Worm (Caenorhabditis elegans) whole organism, L1 larva: ENCODE results near the gene fust-1.
A peak's percentile ranks its signal among the peaks of the same experiment; 100 is the strongest.

Source experiments
- C16A3.4 ChIP-seq: fragments of 150-350 bp; optimal IDR thresholded peaks from 2 replicates; lab custom pipeline; 2014; ENCODE audit warnings: missing biosample characterization, missing genetic modification characterization
- C34B4.2 ChIP-seq: sonication (generic microtip); optimal IDR thresholded peaks from 2 replicates; lab custom pipeline; 2017; ENCODE audit warnings: mild to moderate bottlenecking, missing genetic modification characterization, missing compliant biosample characterization
- Y116A8C.19 ChIP-seq: sonication (generic microtip); optimal IDR thresholded peaks from 2 replicates; lab custom pipeline; 2016; ENCODE audit warnings: missing compliant biosample characterization, missing genetic modification characterization, borderline replicate concordance
- aha-1 ChIP-seq: fragments of 150-350 bp; optimal IDR thresholded peaks from 2 replicates; lab custom pipeline; 2014; ENCODE audit warnings: missing biosample characterization, missing genetic modification characterization
- blmp-1 ChIP-seq: fragments of 150-350 bp; optimal IDR thresholded peaks from 2 replicates; lab custom pipeline; 2014; ENCODE audit warnings: missing biosample characterization, missing genetic modification characterization
- ceh-88 ChIP-seq: fragments of 200-800 bp; sonication (Bioruptor generic); IDR thresholded peaks from 2 replicates; pipeline ENCODE4 v1.3.6; 2022; ENCODE audit warnings: missing genetic modification characterization, missing compliant biosample characterization
- dsc-1 ChIP-seq: sonication (generic microtip); optimal IDR thresholded peaks from 2 replicates; lab custom pipeline; 2016; ENCODE audit warnings: mild to moderate bottlenecking, missing genetic modification characterization, missing compliant biosample characterization
- efl-3 ChIP-seq: fragments of 200-800 bp; sonication (Bioruptor generic); optimal IDR thresholded peaks from 2 replicates; lab custom pipeline; 2018; ENCODE audit warnings: mild to moderate bottlenecking, missing genetic modification characterization, missing compliant biosample characterization
- egl-13 ChIP-seq: sonication (generic microtip); optimal IDR thresholded peaks from 2 replicates; lab custom pipeline; 2016; ENCODE audit warnings: missing genotype, missing genetic modification reagents, missing genetic modification characterization, missing compliant biosample characterization
- egl-27 ChIP-seq, 2 experiments: fragments of 150-350 bp in 1 of 2; sonication (generic microtip); optimal IDR thresholded peaks; 3 replicates each; lab custom pipeline; 2017 to 2018; ENCODE audit warnings: missing biosample characterization in 2 of 2, missing genetic modification characterization in 2 of 2, missing genetic modification reagents in 2 of 2
- elt-3 ChIP-seq, 6 experiments: fragments of 150-350 bp in 1 of 6; sonication (generic microtip); optimal IDR thresholded peaks; 2 replicates each; lab custom pipeline; 2017 to 2018; ENCODE audit warnings: missing biosample characterization in 6 of 6, missing genetic modification characterization in 6 of 6, inconsistent platforms in 1 of 6
- ets-5 ChIP-seq: fragments of 200-800 bp; sonication (Bioruptor generic); IDR thresholded peaks from 2 replicates; pipeline ENCODE4 v1.3.6; 2022; ENCODE audit warnings: missing genetic modification characterization, missing compliant biosample characterization
- fkh-10 ChIP-seq: sonication (generic microtip); optimal IDR thresholded peaks from 2 replicates; lab custom pipeline; 2017; ENCODE audit warnings: missing biosample characterization, missing genetic modification reagents, missing genetic modification characterization
- fkh-4 ChIP-seq: sonication (generic microtip); optimal IDR thresholded peaks from 2 replicates; lab custom pipeline; 2016; ENCODE audit warnings: missing compliant biosample characterization, missing genetic modification characterization, borderline replicate concordance
- grh-1 ChIP-seq: fragments of 200-800 bp; sonication (Bioruptor generic); IDR thresholded peaks from 2 replicates; pipeline ENCODE4 v1.3.6; 2022; ENCODE audit warnings: missing genetic modification reagents, missing genetic modification characterization, missing compliant biosample characterization
- hlh-17 ChIP-seq: fragments of 200-800 bp; sonication (Bioruptor generic); optimal IDR thresholded peaks from 2 replicates; lab custom pipeline; 2018; ENCODE audit warnings: missing genetic modification characterization, mild to moderate bottlenecking, missing compliant biosample characterization, moderate library complexity, borderline replicate concordance
- hpl-2 ChIP-seq: fragments of 150-350 bp; optimal IDR thresholded peaks from 2 replicates; lab custom pipeline; 2014; ENCODE audit warnings: missing biosample characterization, missing genetic modification reagents, missing genetic modification characterization
- irx-1 ChIP-seq: sonication (generic microtip); optimal IDR thresholded peaks from 2 replicates; lab custom pipeline; 2016; ENCODE audit warnings: missing genetic modification characterization, missing compliant biosample characterization
- jun-1 ChIP-seq: fragments of 150-350 bp; optimal IDR thresholded peaks from 2 replicates; lab custom pipeline; 2014; ENCODE audit warnings: missing biosample characterization, missing genetic modification reagents, missing genetic modification characterization
- lin-13 ChIP-seq: fragments of 150-350 bp; optimal IDR thresholded peaks from 2 replicates; lab custom pipeline; 2014; ENCODE audit warnings: missing biosample characterization, missing genetic modification reagents, missing genetic modification characterization
- lin-15B ChIP-seq: fragments of 150-350 bp; sonication (generic microtip); optimal IDR thresholded peaks from 3 replicates; lab custom pipeline; 2014; ENCODE audit warnings: missing biosample characterization, missing genetic modification characterization
- lin-35 ChIP-seq, 2 experiments: fragments of 150-350 bp; optimal IDR thresholded peaks; 2 replicates each; lab custom pipeline; 2014; ENCODE audit warnings: missing biosample characterization in 2 of 2, missing genetic modification characterization in 2 of 2, missing genetic modification reagents in 2 of 2
- lin-39 ChIP-seq: fragments of 150-350 bp; optimal IDR thresholded peaks from 2 replicates; lab custom pipeline; 2014; ENCODE audit warnings: missing biosample characterization, missing genetic modification reagents, missing genetic modification characterization
- lir-3 ChIP-seq: sonication (generic microtip); optimal IDR thresholded peaks from 2 replicates; lab custom pipeline; 2016; ENCODE audit warnings: mild to moderate bottlenecking, missing genetic modification characterization, moderate library complexity, missing compliant biosample characterization; ENCODE audit not compliant: poor library complexity
- lsy-2 ChIP-seq, 2 experiments: fragments of 150-350 bp; optimal IDR thresholded peaks; 2 replicates each; lab custom pipeline; 2014; ENCODE audit warnings: missing biosample characterization in 2 of 2, missing genetic modification characterization in 2 of 2
- mab-9 ChIP-seq: fragments of 200-800 bp; sonication (Bioruptor generic); IDR thresholded peaks from 2 replicates; pipeline ENCODE4 v1.3.6; 2022; ENCODE audit warnings: missing genetic modification reagents, missing genetic modification characterization, missing compliant biosample characterization
- mdl-1 ChIP-seq, 2 experiments: fragments of 150-350 bp; optimal IDR thresholded peaks; 2 replicates each; lab custom pipeline; 2014 to 2017; ENCODE audit warnings: missing biosample characterization in 2 of 2, missing genetic modification characterization in 2 of 2, inconsistent platforms in 1 of 2
- mef-2 ChIP-seq: fragments of 150-350 bp; optimal IDR thresholded peaks from 2 replicates; lab custom pipeline; 2014; ENCODE audit warnings: missing biosample characterization, missing genetic modification characterization
- nhr-11 ChIP-seq: fragments of 150-350 bp; optimal IDR thresholded peaks from 2 replicates; lab custom pipeline; 2014; ENCODE audit warnings: missing biosample characterization, missing genetic modification characterization
- nhr-12 ChIP-seq: sonication (generic microtip); optimal IDR thresholded peaks from 2 replicates; lab custom pipeline; 2017; ENCODE audit warnings: missing biosample characterization, missing genetic modification characterization
- nhr-19 ChIP-seq: fragments of 200-800 bp; sonication (Bioruptor generic); conservative IDR thresholded peaks from 2 replicates; pipeline ENCODE4 v1.3.6; 2022; ENCODE audit warnings: missing genetic modification characterization, missing compliant biosample characterization
- nhr-20 ChIP-seq: sonication (generic microtip); optimal IDR thresholded peaks from 2 replicates; lab custom pipeline; 2016; ENCODE audit warnings: mild to moderate bottlenecking, missing genetic modification characterization, missing compliant biosample characterization
- nhr-47 ChIP-seq: sonication (generic microtip); optimal IDR thresholded peaks from 2 replicates; lab custom pipeline; 2016; ENCODE audit warnings: mild to moderate bottlenecking, missing genetic modification characterization, moderate library complexity, missing compliant biosample characterization
- nhr-71 ChIP-seq: sonication (generic microtip); optimal IDR thresholded peaks from 2 replicates; lab custom pipeline; 2016; ENCODE audit warnings: mild to moderate bottlenecking, missing genetic modification characterization, moderate library complexity, missing compliant biosample characterization
- nhr-76 ChIP-seq: sonication (generic microtip); optimal IDR thresholded peaks from 2 replicates; lab custom pipeline; 2017; ENCODE audit warnings: missing biosample characterization, missing genetic modification characterization
- pag-3 ChIP-seq: sonication (generic microtip); optimal IDR thresholded peaks from 2 replicates; lab custom pipeline; 2017; ENCODE audit warnings: missing genetic modification characterization, mild to moderate bottlenecking, missing compliant biosample characterization, antibody characterized with exemption, borderline replicate concordance; ENCODE audit not compliant: insufficient read depth
- pqm-1 ChIP-seq: sonication (generic microtip); optimal IDR thresholded peaks from 3 replicates; lab custom pipeline; 2017; ENCODE audit warnings: missing biosample characterization, missing genetic modification characterization
- sptf-1 ChIP-seq: fragments of 150-350 bp; optimal IDR thresholded peaks from 2 replicates; lab custom pipeline; 2014; ENCODE audit warnings: missing biosample characterization, missing genetic modification characterization
- sup-37 ChIP-seq: fragments of 200-800 bp; sonication (Bioruptor generic); optimal IDR thresholded peaks from 2 replicates; lab custom pipeline; 2018; ENCODE audit warnings: mild to moderate bottlenecking, missing genetic modification characterization, missing compliant biosample characterization
- tbx-2 ChIP-seq: sonication (generic microtip); optimal IDR thresholded peaks from 2 replicates; lab custom pipeline; 2016; ENCODE audit warnings: missing genetic modification characterization, missing compliant biosample characterization
- tlp-1 ChIP-seq: fragments of 150-350 bp; optimal IDR thresholded peaks from 2 replicates; lab custom pipeline; 2014; ENCODE audit warnings: missing biosample characterization, missing genetic modification characterization
- unc-30 ChIP-seq: sonication (generic microtip); optimal IDR thresholded peaks from 2 replicates; lab custom pipeline; 2017; ENCODE audit warnings: missing biosample characterization, missing genetic modification characterization
- unc-62 ChIP-seq: fragments of 150-350 bp; optimal IDR thresholded peaks from 2 replicates; lab custom pipeline; 2014; ENCODE audit warnings: missing biosample characterization, missing genetic modification reagents, missing genetic modification characterization
- vab-15 ChIP-seq: sonication (generic microtip); optimal IDR thresholded peaks from 2 replicates; lab custom pipeline; 2017; ENCODE audit warnings: missing genotype, mild to moderate bottlenecking, missing genetic modification characterization, missing compliant biosample characterization
- xbp-1 ChIP-seq: sonication (generic microtip); optimal IDR thresholded peaks from 2 replicates; lab custom pipeline; 2016; ENCODE audit warnings: missing genetic modification characterization, missing compliant biosample characterization
- zag-1 ChIP-seq: fragments of 150-350 bp; optimal IDR thresholded peaks from 2 replicates; lab custom pipeline; 2014; ENCODE audit warnings: missing biosample characterization, missing genetic modification characterization

The fust-1 gene

DNA sequence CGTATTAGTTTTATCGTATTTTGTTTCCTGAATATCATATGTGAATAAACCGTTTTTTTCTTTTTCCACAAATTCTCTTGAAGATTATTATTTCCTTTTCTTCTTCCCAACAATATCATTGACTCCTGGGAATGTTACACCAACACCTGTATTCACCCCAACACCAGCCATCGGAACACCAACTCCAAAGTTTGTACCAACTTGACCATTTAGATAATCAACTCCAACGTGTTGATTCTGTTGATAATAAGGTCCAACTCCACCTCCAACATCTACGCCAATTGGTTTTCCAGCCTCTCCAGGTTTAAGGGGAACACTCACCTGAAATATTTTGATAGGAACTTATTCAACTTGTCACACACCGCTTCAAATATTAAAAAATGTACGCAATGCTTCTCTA, 45.1 kb downstream of the fust-1 start:
- TF ChIP-seq irx-1 (tag; lab: Kevin White, UChicago) (no peak), nhr-19 (GFP tag; lab: Robert Waterston, UW) (0 out of 2 replicates have a peak, but pooled peaks have one; percentile 6)

- TF ChIP-seq pag-3 (tag; lab: Kevin White, UChicago) (no peak), C34B4.2 (tag; lab: Kevin White, UChicago) (no peak), nhr-20 (tag; lab: Kevin White, UChicago) (peak; percentile 14), fkh-10 (no peak), ceh-88 (GFP tag; lab: Robert Waterston, UW) (no peak), egl-13 (tag; lab: Kevin White, UChicago) (no peak), efl-3 (GFP tag; lab: Kevin White, UChicago) (no peak), mef-2 (no peak), blmp-1 (peak; percentile 34), nhr-12 (no peak), elt-3 (tag; optimal IDR thresholded peaks at IDR 0.05; lab: Kevin White, UChicago) (peak in 2 of 6 experiments; percentile 12 to 67), vab-15 (tag; lab: Kevin White, UChicago) (no peak), lin-15B (tag; lab: Kevin White, UChicago) (no peak)
Observed at ce11 chrII:7199308-7199707, 46.9 kb downstream of the fust-1 start, which contains the start of gene E04F6.6. Gene E04F6.6 (minus strand): TSS chrII:7199565.

- TF ChIP-seq egl-13 (tag; lab: Kevin White, UChicago) (peak; percentile 23), egl-27 (tag; optimal IDR thresholded peaks at IDR 0.05; lab: Kevin White, UChicago) (no peak), sup-37 (GFP tag; lab: Kevin White, UChicago) (peak; percentile 84), hpl-2 (GFP tag; lab: Kevin White, UChicago) (no peak), C16A3.4 (peak; percentile 73), grh-1 (GFP tag; lab: Robert Waterston, UW) (peak; percentile 77), nhr-12 (no peak), irx-1 (tag; lab: Kevin White, UChicago) (peak; percentile 80), pqm-1 (no peak), nhr-20 (tag; lab: Kevin White, UChicago) (peak; percentile 89), tlp-1 (no peak), nhr-76 (tag; lab: Kevin White, UChicago) (peak; percentile 51), lin-15B (tag; lab: Kevin White, UChicago) (no peak), unc-62 (no peak), vab-15 (tag; lab: Kevin White, UChicago) (no peak), nhr-71 (tag; lab: Kevin White, UChicago) (peak; percentile 89), lir-3 (tag; lab: Kevin White, UChicago) (peak; percentile 85), Y116A8C.19 (tag; lab: Kevin White, UChicago) (peak; percentile 15), aha-1 (no peak), fkh-4 (no peak), sptf-1 (tag; lab: Kevin White, UChicago) (no peak), nhr-47 (peak; percentile 90), mef-2 (peak; percentile 23), nhr-11 (tag; lab: Kevin White, UChicago) (no peak), unc-30 (no peak), lsy-2 (tag; optimal IDR thresholded peaks at IDR 0.05; lab: Kevin White, UChicago) (peak; percentile 54 to 81), mab-9 (GFP tag; lab: Robert Waterston, UW) (peak; percentile 72), xbp-1 (peak; percentile 76), mdl-1 (tag; optimal IDR thresholded peaks at IDR 0.05; lab: Kevin White, UChicago) (peak in 1 of 2 experiments; percentile 77), blmp-1 (peak; percentile 7), lin-39 (tag; lab: Kevin White, UChicago) (peak; percentile 71), pag-3 (tag; lab: Kevin White, UChicago) (no peak), hlh-17 (GFP tag; lab: Kevin White, UChicago) (no peak), tbx-2 (tag; lab: Kevin White, UChicago) (peak; percentile 83), dsc-1 (tag; lab: Kevin White, UChicago) (peak; percentile 87), ets-5 (GFP tag; lab: Robert Waterston, UW) (no peak), jun-1 (peak; percentile 39), zag-1 (tag; lab: Kevin White, UChicago) (no peak), lin-13 (GFP tag; lab: Kevin White, UChicago) (peak; percentile 64), lin-35 (GFP tag; optimal IDR thresholded peaks at IDR 0.05; lab: Kevin White, UChicago) (peak; percentile 53 to 72)
Observed at ce11 chrII:7200051-7200599, 47.7 kb downstream of the fust-1 start, which contains the start of gene pcrg-1. Gene pcrg-1 (plus strand): TSS chrII:7200549.
